Worm (Caenorhabditis elegans): ENCODE results near the gene perm-1.

Gene perm-1

DNA sequence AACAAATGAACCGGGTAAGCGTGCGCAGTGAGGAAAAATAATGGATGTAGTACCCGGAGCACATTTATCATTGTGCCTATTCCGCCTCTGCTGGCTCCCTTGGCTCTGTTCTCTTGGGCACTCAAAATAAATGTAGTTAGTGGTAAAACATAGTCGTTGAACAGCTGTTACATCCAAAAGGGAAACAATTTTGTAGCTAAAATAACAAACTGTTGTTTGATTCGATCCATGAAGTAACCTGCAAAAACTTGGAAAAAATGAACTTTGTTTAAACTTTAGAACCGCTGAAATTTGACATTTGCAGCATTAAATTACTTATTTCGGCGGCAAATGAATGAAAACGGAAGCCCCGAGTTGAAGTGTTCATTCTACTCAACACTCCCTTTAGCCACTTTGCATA is 13.0 kb downstream of the perm-1 start:
- TF ChIP-seq aha-1 (tag), result peak; percentile 78
- TF ChIP-seq mdl-1 (tag; optimal IDR thresholded peaks at IDR 0.05), result no peak
- TF ChIP-seq unc-62 (GFP tag; optimal IDR thresholded peaks at IDR 0.05 in 1 of 2), result peak in 1 of 2 experiments; percentile 68
- TF ChIP-seq unc-62 (tag; optimal IDR thresholded peaks at IDR 0.05), result no peak

DNA sequence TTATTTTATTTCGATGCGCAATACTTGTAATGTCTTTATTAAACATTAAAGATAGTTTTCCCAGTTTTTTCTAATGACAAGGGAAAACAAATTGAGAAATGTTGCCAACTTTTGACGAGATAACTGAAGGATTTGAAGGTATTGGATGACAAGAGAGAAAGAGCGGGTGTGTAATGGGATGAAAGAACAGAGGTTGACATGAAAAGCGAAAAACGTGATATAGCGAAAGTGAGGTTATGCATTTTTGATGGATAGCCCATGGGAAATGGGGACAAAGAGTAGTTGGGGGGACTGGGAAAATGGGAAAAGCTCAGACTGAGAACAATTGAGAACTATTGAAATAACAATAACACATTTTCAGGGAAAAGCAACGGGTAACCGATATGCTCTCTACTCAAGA is 14.6 kb downstream of the perm-1 start:
- 0 out of 2 replicates have a peak, but pooled peaks have one; percentile 36 for TF ChIP-seq madf-9 (GFP tag; conservative IDR thresholded peaks at IDR 0.05)
- no peak for TF ChIP-seq jun-1 (tag; optimal IDR thresholded peaks at IDR 0.05)
- no peak for TF ChIP-seq dmd-6 (GFP tag; IDR thresholded peaks at IDR 0.05)
- TF ChIP-seq ama-1 (optimal IDR thresholded peaks at IDR 0.05), result no peak
- TF ChIP-seq mxl-3 (GFP tag; optimal IDR thresholded peaks at IDR 0.05), result no peak
- TF ChIP-seq hlh-30 (tag; optimal IDR thresholded peaks at IDR 0.05; ENCODE audit: insufficient read depth), result peak; percentile 19
- TF ChIP-seq T20F7.1 (GFP tag; optimal IDR thresholded peaks at IDR 0.05), result peak; percentile 1
- no peak for TF ChIP-seq mxl-2 (GFP tag; conservative IDR thresholded peaks at IDR 0.05)
- TF ChIP-seq lsy-2 (tag; optimal IDR thresholded peaks at IDR 0.05), result peak in 1 of 2 experiments; percentile 0
- peak in 1 of 2 experiments; percentile 98 for TF ChIP-seq unc-62 (GFP tag; optimal IDR thresholded peaks at IDR 0.05 in 1 of 2)
- no peak for TF ChIP-seq unc-62 (tag; optimal IDR thresholded peaks at IDR 0.05)

DNA sequence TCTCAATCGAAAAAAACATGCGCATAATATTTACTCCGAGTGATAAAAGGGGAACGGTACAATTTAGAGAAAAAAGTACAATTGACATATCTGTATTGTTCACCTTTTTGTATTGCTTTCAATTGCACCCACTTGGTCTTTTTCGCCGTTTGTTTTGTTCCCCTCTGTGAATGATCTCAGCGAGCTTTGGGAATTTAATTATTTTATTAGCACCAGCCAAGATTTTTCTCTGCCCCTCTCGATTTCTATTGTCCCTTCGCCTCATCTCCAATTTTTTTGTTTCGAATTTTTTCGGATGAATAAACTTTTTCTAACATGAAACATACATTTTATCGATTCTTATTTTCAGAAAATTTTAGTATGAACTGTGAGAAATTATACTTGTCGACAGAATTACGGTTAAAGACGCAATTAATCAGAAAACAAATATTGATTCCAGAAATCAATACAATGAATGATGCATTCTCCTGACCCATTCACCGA is 19.6 kb downstream of the perm-1 start, which contains the start of gene rev-1:
Gene rev-1 (plus strand): TSS at position 433 of the 483 bp plus-strand sequence.
- TF ChIP-seq skn-1 (tag; optimal IDR thresholded peaks at IDR 0.05) (no peak), fkh-10 (GFP tag; optimal IDR thresholded peaks at IDR 0.05) (no peak), unc-62 (GFP tag; optimal IDR thresholded peaks at IDR 0.05 in 1 of 2) (peak in 1 of 2 experiments; percentile 61), unc-62 (tag; optimal IDR thresholded peaks at IDR 0.05) (no peak), hif-1 (tag; optimal IDR thresholded peaks at IDR 0.05) (no peak), hlh-30 (tag; optimal IDR thresholded peaks at IDR 0.05; ENCODE audit: insufficient read depth) (no peak), ZK337.2 (GFP tag; IDR thresholded peaks at IDR 0.05) (no peak), spr-1 (tag; optimal IDR thresholded peaks at IDR 0.05) (no peak), F49E8.2 (tag; optimal IDR thresholded peaks at IDR 0.05; ENCODE audit: borderline replicate concordance) (no peak), zip-2 (tag; optimal IDR thresholded peaks at IDR 0.05) (no peak), Y75B8A.6 (GFP tag; IDR thresholded peaks at IDR 0.05) (no peak), tra-1 (GFP tag; IDR thresholded peaks at IDR 0.05) (no peak), F44E2.7 (GFP tag; IDR thresholded peaks at IDR 0.05) (no peak), nhr-48 (tag; optimal IDR thresholded peaks at IDR 0.05) (no peak), lin-39 (tag; optimal IDR thresholded peaks at IDR 0.05) (no peak), nhr-11 (tag; optimal IDR thresholded peaks at IDR 0.05) (no peak), ctbp-1 (GFP tag; IDR thresholded peaks at IDR 0.05) (no peak), arid-1 (GFP tag; conservative IDR thresholded peaks at IDR 0.05) (0 out of 2 replicates have a peak, but pooled peaks have one; percentile 45), lin-13 (GFP tag; optimal IDR thresholded peaks at IDR 0.05) (no peak), mdl-1 (tag; optimal IDR thresholded peaks at IDR 0.05) (no peak), lin-38 (GFP tag; IDR thresholded peaks at IDR 0.05) (0 out of 2 replicates have a peak, but pooled peaks have one; percentile 32), ama-1 (optimal IDR thresholded peaks at IDR 0.05) (peak; percentile 8), Y48G9A.11 (GFP tag; IDR thresholded peaks at IDR 0.05) (no peak), daf-19 (GFP tag; conservative IDR thresholded peaks at IDR 0.05) (no peak), F26F4.8 (GFP tag; conservative IDR thresholded peaks at IDR 0.05) (no peak)

DNA sequence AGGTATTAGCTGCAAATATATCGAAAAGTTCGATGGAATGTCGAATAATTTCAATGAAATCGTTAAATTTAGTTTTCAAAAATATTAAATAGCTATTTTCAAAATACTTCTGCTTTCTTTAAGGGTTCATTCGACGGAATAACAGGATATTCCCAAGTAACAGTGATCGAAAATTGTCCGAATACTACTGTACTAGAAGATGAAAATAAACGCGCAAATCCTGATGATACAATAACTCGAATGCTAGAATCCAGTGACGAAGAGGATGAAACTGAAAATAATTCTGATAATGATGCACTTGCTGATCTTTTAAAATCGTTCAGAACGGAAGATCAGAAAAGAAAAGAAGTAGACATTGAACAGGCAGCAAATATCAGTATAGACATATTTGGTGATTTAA is 20.1 kb downstream of the perm-1 start:
- TF ChIP-seq aha-1 (tag) (peak; percentile 92), lin-29 (GFP tag; IDR thresholded peaks at IDR 0.05) (no peak), skn-1 (tag; optimal IDR thresholded peaks at IDR 0.05) (no peak)

Measured in whole organism, L4 larva.